Worm (Caenorhabditis elegans) whole organism, dauer: ENCODE data around the gene Y73F8A.10.
"Not testable (repeated sequence)": the region's sequence is repeated elsewhere in the genome, so short reads cannot be mapped to it uniquely, and the experiment has no call there.

Experiments
- unc-62 ChIP-seq: sonication (generic microtip); optimal IDR thresholded peaks from 2 replicates; lab custom pipeline; 2017; ENCODE audit warnings: missing biosample characterization, missing genetic modification reagents, missing genetic modification characterization

The Y73F8A.10 gene

ce11 chrIV:15318982-15319381, 24.8 kb downstream of the Y73F8A.10 start, which contains the start of gene Y73F8A.14:
TSS of gene Y73F8A.14 (minus strand) at chrIV:15319082.
- TF ChIP-seq unc-62 (GFP tag; lab: Kevin White, UChicago), result not testable (repeated sequence)

ce11 chrIV:15321279-15321678, 27.1 kb downstream of the Y73F8A.10 start, which contains the start of gene Y73F8A.15:
TSS of gene Y73F8A.15 (plus strand) at chrIV:15321579.
- no peak for TF ChIP-seq unc-62 (GFP tag; lab: Kevin White, UChicago)

- no peak for TF ChIP-seq unc-62 (GFP tag; lab: Kevin White, UChicago)
Measured at ce11 chrIV:15323593-15323992, 29.5 kb downstream of the Y73F8A.10 start, which contains the start of gene tbx-39. TSS of gene tbx-39 (plus strand) at chrIV:15323893.

- no peak for TF ChIP-seq unc-62 (GFP tag; lab: Kevin White, UChicago)
Measured at ce11 chrIV:15328092-15328491, 34.0 kb downstream of the Y73F8A.10 start, which contains the start of gene tbx-40. TSS of gene tbx-40 (minus strand) at chrIV:15328192.

ce11 chrIV:15336778-15337177, 42.6 kb downstream of the Y73F8A.10 start, which contains the start of gene irld-59:
TSS of gene irld-59 (plus strand) at chrIV:15337078.
- TF ChIP-seq unc-62 (GFP tag; lab: Kevin White, UChicago), result no peak
